Fruit fly (Drosophila melanogaster) whole organism, adult: Measurements from ENCODE around the gene CG46399.

ENCODE experiments used
- CG11617 ChIP-seq: fragments of 200-800 bp; sonication (Bioruptor generic); optimal IDR thresholded peaks from 2 replicates; lab custom pipeline; 2017; ENCODE audit warnings: mild to moderate bottlenecking, missing biosample characterization, missing genetic modification reagents, missing genetic modification characterization
- CG12768 ChIP-seq: fragments of 200-800 bp; sonication (Bioruptor generic); optimal IDR thresholded peaks from 2 replicates; lab custom pipeline; 2017; ENCODE audit warnings: missing biosample characterization, missing genetic modification characterization, mild to moderate bottlenecking, moderate library complexity, missing genetic modification reagents
- CG14711 ChIP-seq: fragments of 200-800 bp; sonication (Bioruptor generic); optimal IDR thresholded peaks from 2 replicates; lab custom pipeline; 2018; ENCODE audit warnings: missing biosample characterization, mild to moderate bottlenecking, missing genetic modification characterization, moderate library complexity
- CG1620 ChIP-seq: fragments of 200-800 bp; sonication (Bioruptor generic); optimal IDR thresholded peaks from 2 replicates; lab custom pipeline; 2016; ENCODE audit warnings: missing biosample characterization, missing genetic modification characterization
- CG33017 ChIP-seq: fragments of 200-800 bp; sonication (Bioruptor generic); optimal IDR thresholded peaks from 2 replicates; lab custom pipeline; 2018; ENCODE audit warnings: missing biosample characterization, mild to moderate bottlenecking, missing genetic modification characterization, moderate library complexity
- CG5204 ChIP-seq: fragments of 200-800 bp; sonication (Bioruptor generic); optimal IDR thresholded peaks from 2 replicates; lab custom pipeline; 2016; ENCODE audit warnings: missing biosample characterization, missing genetic modification characterization
- CG7045 ChIP-seq: fragments of 200-800 bp; sonication (Bioruptor generic); optimal IDR thresholded peaks from 2 replicates; lab custom pipeline; 2017; ENCODE audit warnings: missing biosample characterization, mild to moderate bottlenecking, missing genetic modification characterization
- CG7101 ChIP-seq: fragments of 200-800 bp; sonication (Bioruptor generic); optimal IDR thresholded peaks from 2 replicates; lab custom pipeline; 2018; ENCODE audit warnings: missing biosample characterization, mild to moderate bottlenecking, missing genetic modification characterization, moderate library complexity
- Clk ChIP-seq: fragments of 200-800 bp; sonication (Bioruptor generic); optimal IDR thresholded peaks from 2 replicates; lab custom pipeline; 2017; ENCODE audit warnings: missing biosample characterization, missing genetic modification characterization
- Crg-1 ChIP-seq: fragments of 200-800 bp; sonication (Bioruptor generic); optimal IDR thresholded peaks from 2 replicates; lab custom pipeline; 2016; ENCODE audit warnings: missing biosample characterization, missing genetic modification characterization
- Hr96 ChIP-seq: fragments of 200-800 bp; sonication (Bioruptor generic); optimal IDR thresholded peaks from 2 replicates; lab custom pipeline; 2016; ENCODE audit warnings: missing biosample characterization, missing genetic modification characterization
- Mnt ChIP-seq: fragments of 200-800 bp; sonication (Bioruptor generic); optimal IDR thresholded peaks from 2 replicates; lab custom pipeline; 2016; ENCODE audit warnings: missing biosample characterization, mild to moderate bottlenecking, missing genetic modification characterization
- bab1 ChIP-seq: fragments of 200-800 bp; sonication (Bioruptor generic); optimal IDR thresholded peaks from 3 replicates; lab custom pipeline; 2019; ENCODE audit warnings: missing biosample characterization, mild to moderate bottlenecking, missing genetic modification characterization, moderate library complexity
- cic ChIP-seq: fragments of 200-800 bp; sonication (Bioruptor generic); optimal IDR thresholded peaks from 2 replicates; lab custom pipeline; 2017; ENCODE audit warnings: missing biosample characterization, mild to moderate bottlenecking, missing genetic modification characterization, moderate library complexity
- cnc ChIP-seq, 2 experiments: fragments of >200 bp; optimal IDR thresholded peaks; 2 replicates each; lab custom pipeline; 2017
- kay ChIP-seq: fragments of 200-800 bp; sonication (Bioruptor generic); peaks from one replicate; lab custom pipeline; 2016; ENCODE audit warnings: missing biosample characterization, missing genetic modification characterization, borderline replicate concordance
- ovo ChIP-seq: fragments of 200-800 bp; sonication (Bioruptor generic); optimal IDR thresholded peaks from 2 replicates; lab custom pipeline; 2016; ENCODE audit warnings: missing biosample characterization, missing genetic modification characterization
- pad ChIP-seq: fragments of 200-800 bp; sonication (Bioruptor generic); optimal IDR thresholded peaks from 3 replicates; lab custom pipeline; 2017; ENCODE audit warnings: missing biosample characterization, missing genetic modification characterization, mild to moderate bottlenecking, moderate library complexity, missing genetic modification reagents
- tj ChIP-seq: fragments of 200-800 bp; sonication (Bioruptor generic); optimal IDR thresholded peaks from 3 replicates; lab custom pipeline; 2017; ENCODE audit warnings: missing biosample characterization, mild to moderate bottlenecking, missing genetic modification characterization, moderate library complexity
- toe ChIP-seq: fragments of 200-800 bp; sonication (Bioruptor generic); optimal IDR thresholded peaks from 2 replicates; lab custom pipeline; 2016; ENCODE audit warnings: missing biosample characterization, missing genetic modification characterization

CG46399 gene

dm6 chrX:14853153-14853672, 5.8 kb upstream of the CG46399 start, which contains the start of gene CG9521:
TSS of gene CG9521 (minus strand) at chrX:14853269.
- TF ChIP-seq Crg-1 (GFP tag; lab: Kevin White, UChicago): no peak
- TF ChIP-seq CG5204 (GFP tag; lab: Kevin White, UChicago): no peak
- no peak for TF ChIP-seq CG12768
- TF ChIP-seq CG7045 (GFP tag; lab: Kevin White, UChicago): no peak
- no peak for TF ChIP-seq pad (GFP tag; lab: Kevin White, UChicago)
- no peak for TF ChIP-seq CG14711 (tag; lab: Kevin White, UChicago)
- TF ChIP-seq Hr96 (GFP tag; lab: Kevin White, UChicago): no peak
- TF ChIP-seq tj (GFP tag; lab: Kevin White, UChicago): no peak

- TF ChIP-seq CG1620 (GFP tag; lab: Kevin White, UChicago): no peak
- no peak for TF ChIP-seq ovo (GFP tag; lab: Kevin White, UChicago)
- TF ChIP-seq cnc (optimal IDR thresholded peaks at IDR 0.05; lab: Kevin White, UChicago): no peak
- TF ChIP-seq cic (GFP tag; lab: Kevin White, UChicago): no peak
- TF ChIP-seq kay (GFP tag; lab: Kevin White, UChicago): peak; percentile 11
- no peak for TF ChIP-seq bab1 (GFP tag; lab: Kevin White, UChicago)
- no peak for TF ChIP-seq Hr96 (GFP tag; lab: Kevin White, UChicago)
- no peak for TF ChIP-seq Clk (GFP tag; lab: Kevin White, UChicago)
These were observed 2.8 kb upstream of the CG46399 start, which contains the start of gene CG9519 for dm6 chrX:14856261-14856660. TSS of gene CG9519 (minus strand) at chrX:14856361.

dm6 chrX:14857883-14858282, 1.2 kb upstream of the CG46399 start:
- TF ChIP-seq pad (GFP tag; lab: Kevin White, UChicago) (no peak), kay (GFP tag; lab: Kevin White, UChicago) (no peak), cic (GFP tag; lab: Kevin White, UChicago) (no peak), CG33017 (tag; lab: Kevin White, UChicago) (no peak), toe (GFP tag; lab: Kevin White, UChicago) (no peak), bab1 (GFP tag; lab: Kevin White, UChicago) (no peak), CG14711 (tag; lab: Kevin White, UChicago) (no peak), tj (GFP tag; lab: Kevin White, UChicago) (no peak), CG7045 (GFP tag; lab: Kevin White, UChicago) (no peak), CG12768 (no peak), CG11617 (GFP tag; lab: Kevin White, UChicago) (no peak), Hr96 (GFP tag; lab: Kevin White, UChicago) (no peak), CG5204 (GFP tag; lab: Kevin White, UChicago) (no peak), CG1620 (GFP tag; lab: Kevin White, UChicago) (no peak)

- TF ChIP-seq bab1 (GFP tag; lab: Kevin White, UChicago): no peak
- no peak for TF ChIP-seq CG33017 (tag; lab: Kevin White, UChicago)
- no peak for TF ChIP-seq pad (GFP tag; lab: Kevin White, UChicago)
- TF ChIP-seq Hr96 (GFP tag; lab: Kevin White, UChicago): no peak
- TF ChIP-seq kay (GFP tag; lab: Kevin White, UChicago): no peak
- TF ChIP-seq CG12768: no peak
- TF ChIP-seq Crg-1 (GFP tag; lab: Kevin White, UChicago): no peak
- no peak for TF ChIP-seq CG1620 (GFP tag; lab: Kevin White, UChicago)
- TF ChIP-seq ovo (GFP tag; lab: Kevin White, UChicago): no peak
- TF ChIP-seq cnc (optimal IDR thresholded peaks at IDR 0.05; lab: Kevin White, UChicago): no peak
- TF ChIP-seq Clk (GFP tag; lab: Kevin White, UChicago): no peak
- TF ChIP-seq cic (GFP tag; lab: Kevin White, UChicago): no peak
These were observed 3.4 kb downstream of the CG46399 start for dm6 chrX:14862494-14862893.

DNA sequence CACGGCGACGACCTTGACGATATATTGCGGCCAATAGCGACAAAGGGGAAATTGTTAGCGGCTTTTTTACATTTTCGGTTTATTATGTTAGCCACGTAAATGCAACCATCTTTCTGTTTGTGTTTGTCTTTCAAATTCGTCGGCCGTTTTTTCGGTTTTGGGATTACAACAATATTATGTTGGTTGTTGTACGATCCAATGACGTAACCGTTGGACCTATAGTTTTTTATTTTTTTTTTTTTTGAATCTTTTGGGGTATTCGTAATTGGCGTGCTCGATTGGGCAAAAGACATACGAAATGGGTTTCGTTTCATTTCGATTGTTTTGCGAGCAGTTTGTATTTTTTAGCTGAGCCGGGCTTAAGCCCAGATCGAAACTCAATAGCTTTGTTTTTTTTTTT, 7.9 kb downstream of the CG46399 start:
- TF ChIP-seq ovo (GFP tag; lab: Kevin White, UChicago) (no peak), tj (GFP tag; lab: Kevin White, UChicago) (no peak), CG7045 (GFP tag; lab: Kevin White, UChicago) (no peak), Clk (GFP tag; lab: Kevin White, UChicago) (no peak), Hr96 (GFP tag; lab: Kevin White, UChicago) (no peak), CG33017 (tag; lab: Kevin White, UChicago) (no peak), pad (GFP tag; lab: Kevin White, UChicago) (no peak), CG1620 (GFP tag; lab: Kevin White, UChicago) (no peak), Mnt (GFP tag; lab: Kevin White, UChicago) (no peak), kay (GFP tag; lab: Kevin White, UChicago) (no peak), Crg-1 (GFP tag; lab: Kevin White, UChicago) (no peak), CG11617 (GFP tag; lab: Kevin White, UChicago) (no peak), CG7101 (no peak), CG5204 (GFP tag; lab: Kevin White, UChicago) (no peak), CG14711 (tag; lab: Kevin White, UChicago) (no peak), toe (GFP tag; lab: Kevin White, UChicago) (no peak), cic (GFP tag; lab: Kevin White, UChicago) (no peak)

DNA sequence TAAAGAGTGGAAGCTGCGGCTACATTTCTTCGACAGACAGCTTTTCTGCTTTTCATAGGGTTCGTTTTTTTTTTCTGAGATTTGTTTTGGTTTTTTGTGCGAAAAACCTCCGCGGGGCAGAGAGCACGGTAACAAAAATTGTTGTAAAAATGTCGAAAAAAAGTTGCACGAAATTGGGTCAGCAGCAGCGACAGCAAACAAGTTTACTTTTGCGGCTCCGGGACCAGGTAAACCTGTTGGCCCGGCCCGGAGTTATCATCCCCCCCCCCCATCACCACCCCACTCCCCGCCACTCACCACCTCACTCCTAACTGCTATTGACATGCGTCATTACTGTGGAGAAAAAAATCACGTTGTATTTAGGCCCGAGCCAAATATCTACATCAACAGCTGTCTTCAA, 9.4 kb downstream of the CG46399 start:
- TF ChIP-seq CG11617 (GFP tag; lab: Kevin White, UChicago) (no peak), Mnt (GFP tag; lab: Kevin White, UChicago) (no peak), CG12768 (no peak), CG5204 (GFP tag; lab: Kevin White, UChicago) (no peak), CG7045 (GFP tag; lab: Kevin White, UChicago) (no peak), cic (GFP tag; lab: Kevin White, UChicago) (no peak), pad (GFP tag; lab: Kevin White, UChicago) (no peak), cnc (optimal IDR thresholded peaks at IDR 0.05; lab: Kevin White, UChicago) (no peak), CG7101 (no peak), kay (GFP tag; lab: Kevin White, UChicago) (no peak), CG1620 (GFP tag; lab: Kevin White, UChicago) (no peak), tj (GFP tag; lab: Kevin White, UChicago) (no peak), CG14711 (tag; lab: Kevin White, UChicago) (no peak), Crg-1 (GFP tag; lab: Kevin White, UChicago) (no peak), CG33017 (tag; lab: Kevin White, UChicago) (no peak)
